Worm (Caenorhabditis elegans) whole organism, dauer: ENCODE results near the gene zfp-3.

Experiments used
- unc-62 ChIP-seq: sonication (generic microtip); optimal IDR thresholded peaks from 2 replicates; lab custom pipeline; 2017; ENCODE audit warnings: missing biosample characterization, missing genetic modification reagents, missing genetic modification characterization

Gene zfp-3

DNA sequence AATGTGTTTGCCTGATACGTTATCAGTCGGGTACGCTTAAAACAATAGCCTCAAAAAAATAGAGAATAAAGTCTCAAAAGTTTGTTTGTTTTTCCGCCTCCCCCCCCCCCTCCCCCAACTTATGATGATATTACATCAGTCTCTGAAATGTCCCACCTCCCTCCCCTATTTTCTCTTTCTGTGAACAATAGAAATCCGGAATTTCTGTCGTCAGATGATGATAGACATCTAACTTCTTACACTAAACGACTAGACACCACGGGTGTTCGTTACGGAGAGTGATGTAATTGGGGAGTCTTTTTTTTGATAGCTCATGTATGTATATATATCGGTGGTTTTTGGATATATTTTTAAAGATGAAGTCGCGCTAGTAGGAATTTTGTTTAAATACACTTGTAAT is 52.0 kb downstream of the zfp-3 start:
- TF ChIP-seq unc-62 (GFP tag; lab: Kevin White, UChicago) = no peak

DNA sequence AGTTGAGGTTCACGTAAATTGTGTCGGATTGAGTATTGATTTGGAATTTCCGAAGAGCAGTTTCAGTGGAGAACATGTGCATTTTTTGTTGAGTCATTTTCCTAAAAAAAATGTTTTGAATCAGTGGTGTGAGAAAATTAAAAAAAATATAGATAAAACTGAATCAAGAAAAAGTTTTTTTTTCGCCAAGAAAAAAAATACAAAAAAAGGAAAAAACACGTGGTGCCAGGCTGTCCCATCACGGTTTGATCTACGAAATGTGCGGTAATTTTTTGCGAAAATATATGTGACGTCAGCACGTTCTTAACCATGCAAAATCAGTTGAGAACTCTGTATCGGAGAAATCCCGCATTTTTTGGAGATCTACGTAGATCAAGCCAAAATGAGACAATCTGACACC is 52.6 kb downstream of the zfp-3 start, which contains the start of gene F56C3.9:
F56C3.9 (minus strand) TSS at position 101 of the 400 bp plus-strand sequence.
- no peak for TF ChIP-seq unc-62 (GFP tag; lab: Kevin White, UChicago)
